Fruit fly (Drosophila melanogaster) whole organism, pupa: ENCODE results near the gene CG31381.

Source experiments
- CG10348 ChIP-seq: fragments of 200-800 bp; sonication (Bioruptor generic); IDR thresholded peaks from 2 replicates; pipeline ENCODE4 v1.3.6; 2022; ENCODE audit warnings: missing biosample characterization, missing genetic modification characterization
- CG14655 ChIP-seq: fragments of 200-800 bp; sonication (Bioruptor generic); optimal IDR thresholded peaks from 3 replicates; lab custom pipeline; 2017; ENCODE audit warnings: mild to moderate bottlenecking, missing biosample characterization, missing genetic modification reagents, missing genetic modification characterization
- CG15710 ChIP-seq: fragments of 200-800 bp; sonication (Bioruptor generic); optimal IDR thresholded peaks from 2 replicates; lab custom pipeline; 2018; ENCODE audit warnings: missing biosample characterization, mild to moderate bottlenecking, missing genetic modification characterization, moderate library complexity
- CG17806 ChIP-seq: fragments of 200-800 bp; sonication (Bioruptor generic); optimal IDR thresholded peaks from 2 replicates; lab custom pipeline; 2018; ENCODE audit warnings: missing biosample characterization, mild to moderate bottlenecking, missing genetic modification characterization, moderate library complexity
- CG32121 ChIP-seq: fragments of 200-800 bp; sonication (Bioruptor generic); IDR thresholded peaks from 2 replicates; pipeline ENCODE4 v1.3.6; 2022; ENCODE audit warnings: missing biosample characterization, missing genetic modification characterization
- CG34367 ChIP-seq: fragments of 200-800 bp; sonication (Bioruptor generic); optimal IDR thresholded peaks from 2 replicates; lab custom pipeline; 2018; ENCODE audit warnings: missing biosample characterization, mild to moderate bottlenecking, missing genetic modification characterization
- CG9948 ChIP-seq: fragments of 200-800 bp; sonication (Bioruptor generic); optimal IDR thresholded peaks from 2 replicates; lab custom pipeline; 2018; ENCODE audit warnings: missing biosample characterization, mild to moderate bottlenecking, missing genetic modification characterization, moderate library complexity
- D1 ChIP-seq: fragments of 200-800 bp; sonication (Bioruptor generic); optimal IDR thresholded peaks from 2 replicates; lab custom pipeline; 2018; ENCODE audit warnings: missing biosample characterization, mild to moderate bottlenecking, missing genetic modification characterization, moderate library complexity
- Pif1A ChIP-seq: fragments of 200-800 bp; sonication (Bioruptor generic); optimal IDR thresholded peaks from 3 replicates; lab custom pipeline; 2016; ENCODE audit warnings: missing biosample characterization, missing genetic modification characterization
- rn ChIP-seq: fragments of 200-800 bp; sonication (Bioruptor generic); IDR thresholded peaks from 2 replicates; pipeline ENCODE4 v1.3.6; 2022; ENCODE audit warnings: missing biosample characterization, missing genetic modification characterization

- TF ChIP-seq D1, result no peak
- no peak for TF ChIP-seq CG34367
- no peak for TF ChIP-seq CG15710 (tag; lab: Kevin White, UChicago)
- no peak for TF ChIP-seq Pif1A (GFP tag; lab: Kevin White, UChicago)
- TF ChIP-seq CG9948 (tag; lab: Kevin White, UChicago), result no peak
- TF ChIP-seq CG14655 (GFP tag; lab: Kevin White, UChicago), result no peak
- TF ChIP-seq CG17806 (tag; lab: Kevin White, UChicago), result no peak
- TF ChIP-seq rn (GFP tag; lab: Robert Waterston, UW), result no peak
- no peak for TF ChIP-seq CG10348 (GFP tag; lab: Robert Waterston, UW)
- TF ChIP-seq CG32121 (GFP tag; lab: Robert Waterston, UW), result no peak
Measured at dm6 chr3R:24890217-24890616, 13.4 kb downstream of the CG31381 start.
